Worm (Caenorhabditis elegans) whole organism, late embryonic: Measurements from ENCODE around the gene srh-44.
"Not testable (repeated sequence)": the region's sequence is repeated elsewhere in the genome, so short reads cannot be mapped to it uniquely, and the experiment has no call there.

ENCODE experiments used
- C08G9.2 ChIP-seq: sonication (generic microtip); optimal IDR thresholded peaks from 2 replicates; lab custom pipeline; 2016; ENCODE audit warnings: mild to moderate bottlenecking, missing genetic modification characterization, moderate library complexity, missing compliant biosample characterization
- F13H6.1 ChIP-seq: sonication (generic microtip); optimal IDR thresholded peaks from 2 replicates; lab custom pipeline; 2016; ENCODE audit warnings: missing genetic modification characterization, missing compliant biosample characterization
- K02D7.2 ChIP-seq: sonication (generic microtip); optimal IDR thresholded peaks from 2 replicates; lab custom pipeline; 2017; ENCODE audit warnings: mild to moderate bottlenecking, missing genetic modification characterization, missing compliant biosample characterization
- K09A11.1 ChIP-seq: sonication (generic microtip); optimal IDR thresholded peaks from 2 replicates; lab custom pipeline; 2017; ENCODE audit warnings: antibody characterized with exemption, mild to moderate bottlenecking, missing genetic modification characterization, missing compliant biosample characterization; ENCODE audit not compliant: insufficient read depth
- T23F11.4 ChIP-seq: fragments of 200-800 bp; sonication (Bioruptor generic); optimal IDR thresholded peaks from 2 replicates; lab custom pipeline; 2018; ENCODE audit warnings: mild to moderate bottlenecking, missing genetic modification characterization, missing compliant biosample characterization
- Y22D7AL.16 ChIP-seq: sonication (generic microtip); optimal IDR thresholded peaks from 2 replicates; lab custom pipeline; 2016; ENCODE audit warnings: missing genetic modification characterization, missing compliant biosample characterization
- ama-1 ChIP-seq: fragments of 150-350 bp; optimal IDR thresholded peaks from 2 replicates; lab custom pipeline; 2014
- ceh-2 ChIP-seq: sonication (generic microtip); optimal IDR thresholded peaks from 2 replicates; lab custom pipeline; 2016; ENCODE audit warnings: missing genotype, missing genetic modification characterization, missing compliant biosample characterization
- ceh-31 ChIP-seq: sonication (generic microtip); optimal IDR thresholded peaks from 2 replicates; lab custom pipeline; 2016; ENCODE audit warnings: missing genetic modification characterization, missing compliant biosample characterization
- ceh-34 ChIP-seq: sonication (generic microtip); optimal IDR thresholded peaks from 2 replicates; lab custom pipeline; 2016; ENCODE audit warnings: mild to moderate bottlenecking, missing genetic modification characterization, missing compliant biosample characterization
- dmd-4 ChIP-seq: sonication (generic microtip); optimal IDR thresholded peaks from 2 replicates; lab custom pipeline; 2016; ENCODE audit warnings: borderline replicate concordance, missing genetic modification characterization, missing compliant biosample characterization
- dve-1 ChIP-seq: sonication (generic microtip); optimal IDR thresholded peaks from 2 replicates; lab custom pipeline; 2017; ENCODE audit warnings: antibody characterized with exemption, mild to moderate bottlenecking, missing genetic modification characterization, missing compliant biosample characterization
- elt-2 ChIP-seq: sonication (generic microtip); optimal IDR thresholded peaks from 2 replicates; lab custom pipeline; 2016; ENCODE audit warnings: missing genetic modification reagents, missing genetic modification characterization, missing compliant biosample characterization
- eyg-1 ChIP-seq: sonication (generic microtip); optimal IDR thresholded peaks from 2 replicates; lab custom pipeline; 2016; ENCODE audit warnings: missing genotype, missing genetic modification characterization, missing compliant biosample characterization
- fax-1 ChIP-seq: sonication (generic microtip); optimal IDR thresholded peaks from 2 replicates; lab custom pipeline; 2016; ENCODE audit warnings: missing genotype, missing genetic modification characterization, missing compliant biosample characterization
- fkh-10 ChIP-seq: fragments of 150-350 bp; optimal IDR thresholded peaks from 2 replicates; lab custom pipeline; 2014; ENCODE audit warnings: missing biosample characterization, missing genetic modification reagents, missing genetic modification characterization
- fkh-6 ChIP-seq: sonication (generic microtip); optimal IDR thresholded peaks from 2 replicates; lab custom pipeline; 2016; ENCODE audit warnings: missing genetic modification characterization, missing compliant biosample characterization
- gmeb-2 ChIP-seq: sonication (generic microtip); optimal IDR thresholded peaks from 2 replicates; lab custom pipeline; 2016; ENCODE audit warnings: missing genetic modification characterization, inconsistent platforms, missing compliant biosample characterization
- hlh-13 ChIP-seq: fragments of 200-800 bp; sonication (Bioruptor generic); optimal IDR thresholded peaks from 2 replicates; lab custom pipeline; 2018; ENCODE audit warnings: mild to moderate bottlenecking, missing genetic modification characterization, missing compliant biosample characterization
- hlh-8 ChIP-seq: sonication (generic microtip); optimal IDR thresholded peaks from 2 replicates; lab custom pipeline; 2016; ENCODE audit warnings: missing genotype, missing genetic modification characterization, missing compliant biosample characterization
- lin-11 ChIP-seq: fragments of 200-800 bp; sonication (Bioruptor generic); optimal IDR thresholded peaks from 2 replicates; lab custom pipeline; 2018; ENCODE audit warnings: mild to moderate bottlenecking, missing genetic modification characterization, missing compliant biosample characterization
- mec-3 ChIP-seq: sonication (generic microtip); optimal IDR thresholded peaks from 2 replicates; lab custom pipeline; 2016; ENCODE audit warnings: borderline replicate concordance, missing genetic modification characterization, missing compliant biosample characterization
- nhr-232 ChIP-seq: sonication (generic microtip); optimal IDR thresholded peaks from 2 replicates; lab custom pipeline; 2016; ENCODE audit warnings: missing genetic modification characterization, missing compliant biosample characterization
- odd-2 ChIP-seq: sonication (generic microtip); optimal IDR thresholded peaks from 2 replicates; lab custom pipeline; 2017; ENCODE audit warnings: antibody characterized with exemption, mild to moderate bottlenecking, missing genetic modification characterization, missing compliant biosample characterization
- pha-2 ChIP-seq: sonication (generic microtip); optimal IDR thresholded peaks from 2 replicates; lab custom pipeline; 2017; ENCODE audit warnings: mild to moderate bottlenecking, missing genetic modification characterization, missing compliant biosample characterization
- pha-4 ChIP-seq: fragments of 150-350 bp; optimal IDR thresholded peaks from 2 replicates; lab custom pipeline; 2018; ENCODE audit warnings: missing biosample characterization, missing genetic modification reagents, missing genetic modification characterization
- sox-2 ChIP-seq: fragments of 200-800 bp; sonication (Bioruptor generic); IDR thresholded peaks from 2 replicates; pipeline ENCODE4 v1.3.6; 2022; ENCODE audit warnings: missing genetic modification reagents, missing genetic modification characterization, missing compliant biosample characterization
- tbx-2 ChIP-seq: sonication (generic microtip); optimal IDR thresholded peaks from 2 replicates; lab custom pipeline; 2016; ENCODE audit warnings: missing genetic modification characterization, missing compliant biosample characterization
- tbx-7 ChIP-seq: sonication (generic microtip); optimal IDR thresholded peaks from 2 replicates; lab custom pipeline; 2016; ENCODE audit warnings: missing genotype, missing genetic modification characterization, missing compliant biosample characterization
- unc-3 ChIP-seq, 2 experiments: fragments of 200-800 bp in 1 of 2; sonication (Bioruptor generic) in 1 of 2; sonication (generic microtip) in 1 of 2; conservative IDR thresholded peaks in 1 of 2; optimal IDR thresholded peaks in 1 of 2; 2 replicates each; pipeline versions ENCODE4 v1.3.6 to Lab custom; 2016 to 2022; ENCODE audit warnings: missing compliant biosample characterization in 2 of 2, missing genetic modification characterization in 2 of 2, missing genetic modification reagents in 1 of 2
- unc-42 ChIP-seq: sonication (generic microtip); optimal IDR thresholded peaks from 2 replicates; lab custom pipeline; 2016; ENCODE audit warnings: missing genotype, missing genetic modification characterization, missing compliant biosample characterization
- zip-5 ChIP-seq: sonication (generic microtip); optimal IDR thresholded peaks from 2 replicates; lab custom pipeline; 2016; ENCODE audit warnings: missing genetic modification characterization, missing compliant biosample characterization
- ztf-16 ChIP-seq: sonication (generic microtip); optimal IDR thresholded peaks from 2 replicates; lab custom pipeline; 2017; ENCODE audit warnings: missing genetic modification characterization, missing compliant biosample characterization

The srh-44 gene

DNA sequence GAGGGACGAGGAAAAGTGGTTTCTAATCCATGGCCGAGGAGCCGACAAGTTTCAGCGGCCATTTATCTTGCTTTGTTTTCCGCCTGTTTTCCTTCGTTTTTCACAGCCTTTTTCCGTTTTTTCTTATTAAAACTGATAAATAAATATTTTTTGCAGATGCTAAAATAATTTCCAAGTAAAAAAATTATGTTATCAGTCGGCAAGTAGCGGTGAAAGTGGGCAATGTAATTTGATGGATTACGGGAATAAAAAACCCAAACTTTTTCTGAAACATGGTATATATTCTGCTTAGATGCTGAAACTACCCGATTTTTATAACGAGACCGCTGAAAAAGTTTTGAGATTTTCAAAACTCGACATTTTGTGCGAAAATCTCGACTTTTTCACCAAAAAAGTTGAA is 37.1 kb downstream of the srh-44 start, which contains the start of gene dhgd-1:
dhgd-1 (minus strand) TSS at position 101 of the 400 bp plus-strand sequence.
- TF ChIP-seq tbx-2 (tag; lab: Kevin White, UChicago); eyg-1; ama-1 (lab: Kevin White, UChicago): not testable (repeated sequence)
- TF ChIP-seq, all 69 proteins: peak for 0; not testable (repeated sequence) for 69

- TF ChIP-seq ceh-34 (tag; lab: Kevin White, UChicago) (peak; percentile 64), F13H6.1 (tag; lab: Kevin White, UChicago) (no peak), pha-2 (tag; lab: Kevin White, UChicago) (no peak), hlh-8 (peak; percentile 38), nhr-232 (no peak), tbx-2 (tag; lab: Kevin White, UChicago) (peak; percentile 5), tbx-7 (tag; lab: Kevin White, UChicago) (no peak), dve-1 (tag; lab: Kevin White, UChicago) (no peak), C08G9.2 (no peak), fkh-6 (tag; lab: Kevin White, UChicago) (no peak), ceh-31 (no peak)
Measured at ce11 chrII:11555634-11556033, 40.8 kb downstream of the srh-44 start, which contains the start of gene F54D5.24. F54D5.24 (plus strand) TSS chrII:11555949.

DNA sequence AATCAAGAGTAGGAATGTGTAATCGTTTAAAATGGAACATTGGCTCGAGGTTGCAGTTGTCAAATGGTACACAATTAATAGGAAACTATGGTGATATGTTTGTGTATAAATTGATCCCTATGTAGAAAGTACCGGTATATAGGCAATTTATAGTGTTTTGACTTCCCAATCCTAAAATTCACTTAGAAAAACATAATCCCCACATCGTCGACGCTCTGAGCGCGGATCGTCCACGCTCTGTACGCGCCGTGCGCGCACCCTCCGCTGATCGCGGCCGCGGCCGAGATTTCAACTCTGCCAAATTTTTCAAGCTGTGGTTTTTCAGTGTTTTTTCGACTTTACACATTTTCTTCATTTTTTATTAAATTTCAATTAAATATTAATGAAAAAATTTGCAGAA is 41.5 kb downstream of the srh-44 start, which contains the start of gene F54D5.17:
F54D5.17 (plus strand) TSS at position 301 of the 400 bp plus-strand sequence.
- TF ChIP-seq ceh-34 (tag; lab: Kevin White, UChicago), result no peak
- TF ChIP-seq elt-2 (tag; lab: Kevin White, UChicago), result no peak
- no peak for TF ChIP-seq pha-4 (tag; lab: Kevin White, UChicago)
- no peak for TF ChIP-seq ceh-2
- TF ChIP-seq K02D7.2 (tag; lab: Kevin White, UChicago), result no peak
- no peak for TF ChIP-seq unc-3 (GFP tag; conservative IDR thresholded peaks at IDR 0.05; lab: Robert Waterston, UW)
- TF ChIP-seq unc-3 (tag; optimal IDR thresholded peaks at IDR 0.05; lab: Kevin White, UChicago), result no peak
- no peak for TF ChIP-seq zip-5
- TF ChIP-seq T23F11.4, result no peak
- no peak for TF ChIP-seq hlh-13 (GFP tag; lab: Kevin White, UChicago)
- no peak for TF ChIP-seq mec-3 (tag; lab: Kevin White, UChicago)

DNA sequence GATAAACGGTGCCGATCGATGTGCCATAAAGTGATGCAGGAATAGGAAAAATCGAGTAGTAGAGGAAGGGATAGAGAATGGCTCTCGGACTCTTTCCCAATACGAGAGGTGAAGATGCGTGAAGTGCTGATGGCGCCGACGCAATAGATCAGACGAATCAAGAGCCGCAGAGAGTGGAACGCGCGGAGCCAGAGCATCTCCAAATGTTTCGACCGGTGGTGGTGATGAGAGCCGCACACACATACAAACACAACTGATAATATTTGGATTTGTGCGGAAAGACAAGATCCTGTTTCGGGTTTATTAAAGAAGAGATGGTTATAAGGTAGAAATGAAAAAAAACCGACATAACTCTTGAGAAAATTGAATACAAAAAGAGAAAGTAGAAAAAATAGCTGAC is 49.3 kb downstream of the srh-44 start, which contains the start of gene F54D5.15:
F54D5.15 (minus strand) TSS at position 101 of the 400 bp plus-strand sequence.
- TF ChIP-seq sox-2 (GFP tag; lab: Robert Waterston, UW), result no peak
- TF ChIP-seq fax-1 (tag; lab: Kevin White, UChicago), result no peak
- no peak for TF ChIP-seq lin-11 (tag; lab: Kevin White, UChicago)
- TF ChIP-seq dmd-4 (tag; lab: Kevin White, UChicago), result no peak
- no peak for TF ChIP-seq Y22D7AL.16 (tag; lab: Kevin White, UChicago)
- TF ChIP-seq gmeb-2 (tag; lab: Kevin White, UChicago), result no peak
- no peak for TF ChIP-seq fkh-10 (GFP tag; lab: Kevin White, UChicago)
- TF ChIP-seq ztf-16, result no peak
- TF ChIP-seq unc-42 (tag; lab: Kevin White, UChicago), result no peak
- no peak for TF ChIP-seq odd-2 (tag; lab: Kevin White, UChicago)
- no peak for TF ChIP-seq K09A11.1 (tag; lab: Kevin White, UChicago)
